Fruit fly (Drosophila melanogaster): ENCODE results near the gene p38c.

The p38c gene

dm6 chr3R:24151924-24152809, 2.2 kb upstream of the p38c start, which contains the start of the genes p38a and CG6178 (continued):
- peak; percentile 98 for TF ChIP-seq grau (tag; optimal IDR thresholded peaks at IDR 0.05)
- TF ChIP-seq CG43689 (GFP tag; IDR thresholded peaks at IDR 0.05): peak; percentile 92
- peak; percentile 87; the same call in 1 of the 2 replicates for TF ChIP-seq CkIIα-i1 (GFP tag; IDR thresholded peaks at IDR 0.05)
- peak; percentile 82 for TF ChIP-seq CG10462 (GFP tag; optimal IDR thresholded peaks at IDR 0.05)
- peak; percentile 96 for TF ChIP-seq Xbp1 (GFP tag; optimal IDR thresholded peaks at IDR 0.05)
- no peak for TF ChIP-seq tup (GFP tag; optimal IDR thresholded peaks at IDR 0.05)
- peak; percentile 87 for TF ChIP-seq peb (GFP tag; IDR thresholded peaks at IDR 0.05)
- peak; percentile 42 for TF ChIP-seq Dad (GFP tag; optimal IDR thresholded peaks at IDR 0.05)
- peak; percentile 96 for TF ChIP-seq cwo (GFP tag; optimal IDR thresholded peaks at IDR 0.05)
- peak; percentile 98 for TF ChIP-seq Fer3 (tag; optimal IDR thresholded peaks at IDR 0.05)
- peak; percentile 43 for TF ChIP-seq Atf-2 (GFP tag; optimal IDR thresholded peaks at IDR 0.05)
- TF ChIP-seq CG10321 (GFP tag; IDR thresholded peaks at IDR 0.05): peak; percentile 77; the same call in 1 of the 2 replicates
- TF ChIP-seq prd (optimal IDR thresholded peaks at IDR 0.05): no peak
- TF ChIP-seq prd (GFP tag; IDR thresholded peaks at IDR 0.05): peak; percentile 97
- TF ChIP-seq psq (GFP tag; optimal IDR thresholded peaks at IDR 0.05): peak; percentile 90
- no peak for TF ChIP-seq amos (GFP tag; IDR thresholded peaks at IDR 0.05; ENCODE audit: partially characterized antibody)
- peak; percentile 92 for TF ChIP-seq tio (GFP tag; optimal IDR thresholded peaks at IDR 0.05)
- peak; percentile 96 for TF ChIP-seq CG6854 (GFP tag; optimal IDR thresholded peaks at IDR 0.05)
- no peak for TF ChIP-seq CG13287 (GFP tag; IDR thresholded peaks at IDR 0.05; ENCODE audit: partially characterized antibody)
- peak; percentile 42 for TF ChIP-seq CG1603 (tag; optimal IDR thresholded peaks at IDR 0.05)
- peak; percentile 92 for TF ChIP-seq ewg (GFP tag; optimal IDR thresholded peaks at IDR 0.05)
- peak; percentile 91 for TF ChIP-seq CG11723 (GFP tag; optimal IDR thresholded peaks at IDR 0.05)
- peak; percentile 56 for TF ChIP-seq wek (GFP tag; optimal IDR thresholded peaks at IDR 0.05)
- TF ChIP-seq CG11398 (GFP tag; optimal IDR thresholded peaks at IDR 0.05): peak; percentile 1
- TF ChIP-seq NC2α (GFP tag; optimal IDR thresholded peaks at IDR 0.05): no peak
- peak; percentile 98 for TF ChIP-seq Dek (tag; optimal IDR thresholded peaks at IDR 0.05)
- peak; percentile 97 for TF ChIP-seq Asciz (GFP tag; optimal IDR thresholded peaks at IDR 0.05)
- peak; percentile 92 for TF ChIP-seq sd (tag; optimal IDR thresholded peaks at IDR 0.05)
- TF ChIP-seq croc (GFP tag; conservative IDR thresholded peaks at IDR 0.05): peak; percentile 96
- no peak for TF ChIP-seq unc-4 (GFP tag; IDR thresholded peaks at IDR 0.05; ENCODE audit: partially characterized antibody)
- TF ChIP-seq Kr (GFP tag; optimal IDR thresholded peaks at IDR 0.05): no peak
- TF ChIP-seq CG17328 (GFP tag; IDR thresholded peaks at IDR 0.05): peak; percentile 95
- TF ChIP-seq CG16863 (GFP tag; optimal IDR thresholded peaks at IDR 0.05): peak; percentile 28
- TF ChIP-seq vnd (GFP tag; IDR thresholded peaks at IDR 0.05; ENCODE audit: partially characterized antibody): no peak
- TF ChIP-seq mld (GFP tag; IDR thresholded peaks at IDR 0.05; ENCODE audit: partially characterized antibody): no peak
- TF ChIP-seq HmgZ (tag; optimal IDR thresholded peaks at IDR 0.05): peak; percentile 91
- peak; percentile 47 for TF ChIP-seq slp2 (GFP tag; optimal IDR thresholded peaks at IDR 0.05)
- no peak for TF ChIP-seq ato (GFP tag; IDR thresholded peaks at IDR 0.05; ENCODE audit: partially characterized antibody)
- TF ChIP-seq sisA (GFP tag; IDR thresholded peaks at IDR 0.05): peak; percentile 97
- TF ChIP-seq NK7.1 (GFP tag; optimal IDR thresholded peaks at IDR 0.05): no peak
- peak; percentile 97 for TF ChIP-seq al (GFP tag; IDR thresholded peaks at IDR 0.05)
- no peak for TF ChIP-seq usp (GFP tag; optimal IDR thresholded peaks at IDR 0.05)
- TF ChIP-seq Hr51 (GFP tag; optimal IDR thresholded peaks at IDR 0.05): peak; percentile 52 to 99
- no peak; the same call in 1 of the 2 replicates for TF ChIP-seq Gsc (GFP tag; IDR thresholded peaks at IDR 0.05)
- TF ChIP-seq CG2202 (tag; optimal IDR thresholded peaks at IDR 0.05): peak; percentile 88
- TF ChIP-seq CG14441 (GFP tag; IDR thresholded peaks at IDR 0.05): peak; percentile 97
- no peak for TF ChIP-seq pan (optimal IDR thresholded peaks at IDR 0.05)
- peak in 1 of 2 experiments; percentile 97 for TF ChIP-seq pan (GFP tag; optimal IDR thresholded peaks at IDR 0.05 in 1 of 2, IDR thresholded peaks at IDR 0.05 in 1 of 2)

Data from whole organism, embryonic.